Worm (Caenorhabditis elegans): ENCODE data around the gene sahd-1.

Gene sahd-1

DNA sequence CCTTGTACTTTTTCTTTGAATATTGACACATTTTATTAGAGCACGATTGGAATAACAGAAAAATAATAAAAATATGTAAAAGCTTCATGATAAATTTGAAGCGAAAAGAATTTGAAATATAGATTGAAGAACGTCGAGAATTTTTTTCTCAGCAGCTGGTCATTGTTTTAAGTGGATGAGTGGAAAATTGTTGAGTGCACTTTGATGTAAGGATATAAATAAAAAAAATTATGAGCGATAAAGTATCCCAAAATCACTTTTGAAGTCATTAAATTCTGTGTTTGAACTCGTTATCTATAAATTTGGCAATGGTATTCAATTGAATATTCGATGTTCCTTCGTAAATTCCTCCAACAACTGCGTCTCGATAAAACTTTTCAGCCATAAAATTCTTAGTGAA, 30.0 kb upstream of the sahd-1 start, which contains the start of gene ins-13:
TSS of gene ins-13 (minus strand) at position 101 of the 400 bp plus-strand sequence.
- no peak for TF ChIP-seq sptf-1 (tag; optimal IDR thresholded peaks at IDR 0.05)
- no peak for TF ChIP-seq unc-120 (tag; optimal IDR thresholded peaks at IDR 0.05; ENCODE audit: poor library complexity, severe bottlenecking)
- no peak for TF ChIP-seq ceh-83 (GFP tag; optimal IDR thresholded peaks at IDR 0.05)
- TF ChIP-seq unc-39 (tag; optimal IDR thresholded peaks at IDR 0.05) = no peak
- no peak for TF ChIP-seq ham-2 (GFP tag; optimal IDR thresholded peaks at IDR 0.05)
- no peak for TF ChIP-seq M03D4.4 (tag; optimal IDR thresholded peaks at IDR 0.05)
- TF ChIP-seq unc-62 (GFP tag; optimal IDR thresholded peaks at IDR 0.05) = no peak
- TF ChIP-seq flh-1 (GFP tag; optimal IDR thresholded peaks at IDR 0.05) = no peak

DNA sequence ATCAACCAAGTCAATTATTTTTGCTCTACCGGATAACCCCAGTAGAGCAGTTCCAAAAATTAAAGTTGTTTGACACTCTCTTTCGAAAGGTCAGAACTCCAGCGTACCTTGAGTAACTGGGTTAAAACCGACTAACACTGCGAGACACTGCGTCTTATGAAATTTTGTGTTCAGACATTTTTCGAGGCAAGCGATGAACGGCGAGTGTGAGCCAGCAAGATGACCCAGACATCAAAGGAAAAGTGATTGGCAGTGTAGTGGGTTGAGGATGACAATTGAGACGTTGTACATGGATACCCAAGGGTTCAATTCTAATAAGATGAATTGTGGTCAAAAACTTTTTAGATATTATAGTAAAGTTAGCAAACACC, 29.4 kb upstream of the sahd-1 start:
- TF ChIP-seq lin-32 (GFP tag; optimal IDR thresholded peaks at IDR 0.05) (no peak), nhr-2 (tag; optimal IDR thresholded peaks at IDR 0.05) (peak; percentile 23)

- TF ChIP-seq nhr-12 (tag; optimal IDR thresholded peaks at IDR 0.05) (peak; percentile 89), nhr-76 (tag; optimal IDR thresholded peaks at IDR 0.05) (no peak), pha-4 (tag; optimal IDR thresholded peaks at IDR 0.05) (peak; percentile 92), snpc-4 (tag; optimal IDR thresholded peaks at IDR 0.05) (no peak), ces-1 (GFP tag; optimal IDR thresholded peaks at IDR 0.05) (peak; percentile 99), sptf-1 (tag; optimal IDR thresholded peaks at IDR 0.05) (peak; percentile 93), unc-62 (GFP tag; optimal IDR thresholded peaks at IDR 0.05) (peak; percentile 89), mep-1 (tag; optimal IDR thresholded peaks at IDR 0.05) (peak; percentile 96), hlh-1 (tag; optimal IDR thresholded peaks at IDR 0.05) (peak; percentile 72), unc-120 (tag; optimal IDR thresholded peaks at IDR 0.05; ENCODE audit: poor library complexity, severe bottlenecking) (peak; percentile 94), ham-2 (GFP tag; optimal IDR thresholded peaks at IDR 0.05) (peak; percentile 75), bed-3 (GFP tag; optimal IDR thresholded peaks at IDR 0.05) (peak; percentile 65), elt-3 (tag; optimal IDR thresholded peaks at IDR 0.05) (peak; percentile 80), mab-5 (tag; optimal IDR thresholded peaks at IDR 0.05) (peak; percentile 84), lin-32 (GFP tag; optimal IDR thresholded peaks at IDR 0.05) (peak; percentile 78), blmp-1 (tag; optimal IDR thresholded peaks at IDR 0.05) (no peak), lin-13 (tag; optimal IDR thresholded peaks at IDR 0.05) (peak; percentile 85), ztf-11 (tag; optimal IDR thresholded peaks at IDR 0.05) (peak; percentile 83), unc-39 (tag; optimal IDR thresholded peaks at IDR 0.05) (peak; percentile 55), ceh-83 (GFP tag; optimal IDR thresholded peaks at IDR 0.05) (peak; percentile 93), nhr-2 (tag; optimal IDR thresholded peaks at IDR 0.05) (peak; percentile 86), flh-1 (GFP tag; optimal IDR thresholded peaks at IDR 0.05) (peak; percentile 29), drap-1 (GFP tag; optimal IDR thresholded peaks at IDR 0.05) (peak; percentile 89), zip-8 (tag; optimal IDR thresholded peaks at IDR 0.05) (no peak), tbx-8 (GFP tag; optimal IDR thresholded peaks at IDR 0.05) (peak; percentile 93), ceh-43 (GFP tag; optimal IDR thresholded peaks at IDR 0.05) (peak; percentile 86), nhr-237 (tag; optimal IDR thresholded peaks at IDR 0.05) (peak; percentile 92), elt-1 (tag; optimal IDR thresholded peaks at IDR 0.05; ENCODE audit: borderline replicate concordance, insufficient read depth) (no peak), lsy-2 (tag; optimal IDR thresholded peaks at IDR 0.05) (peak; percentile 84), ceh-39 (tag; optimal IDR thresholded peaks at IDR 0.05) (peak; percentile 74), mls-2 (tag; optimal IDR thresholded peaks at IDR 0.05) (peak; percentile 95), M03D4.4 (tag; optimal IDR thresholded peaks at IDR 0.05) (peak; percentile 86), nhr-28 (tag; optimal IDR thresholded peaks at IDR 0.05) (peak; percentile 24), cnd-1 (tag; optimal IDR thresholded peaks at IDR 0.05) (peak; percentile 80), sem-2 (GFP tag; optimal IDR thresholded peaks at IDR 0.05) (peak; percentile 76)
These were observed 28.9 kb upstream of the sahd-1 start for ce11 chrII:5543476-5544144.

ce11 chrII:5541685-5542084, 26.9 kb upstream of the sahd-1 start, which contains the start of gene C17C3.24:
Gene C17C3.24, minus strand, starts transcription at chrII:5541785.
- TF ChIP-seq mep-1 (tag; optimal IDR thresholded peaks at IDR 0.05) (no peak), flh-1 (GFP tag; optimal IDR thresholded peaks at IDR 0.05) (no peak), unc-39 (tag; optimal IDR thresholded peaks at IDR 0.05) (no peak), ceh-83 (GFP tag; optimal IDR thresholded peaks at IDR 0.05) (no peak), lin-13 (tag; optimal IDR thresholded peaks at IDR 0.05) (no peak), nhr-2 (tag; optimal IDR thresholded peaks at IDR 0.05) (no peak), elt-1 (tag; optimal IDR thresholded peaks at IDR 0.05; ENCODE audit: borderline replicate concordance, insufficient read depth) (no peak), ceh-39 (tag; optimal IDR thresholded peaks at IDR 0.05) (no peak), blmp-1 (tag; optimal IDR thresholded peaks at IDR 0.05) (no peak), unc-120 (tag; optimal IDR thresholded peaks at IDR 0.05; ENCODE audit: poor library complexity, severe bottlenecking) (no peak), lin-32 (GFP tag; optimal IDR thresholded peaks at IDR 0.05) (no peak), unc-62 (GFP tag; optimal IDR thresholded peaks at IDR 0.05) (no peak), nhr-12 (tag; optimal IDR thresholded peaks at IDR 0.05) (no peak), cnd-1 (tag; optimal IDR thresholded peaks at IDR 0.05) (no peak), nhr-237 (tag; optimal IDR thresholded peaks at IDR 0.05) (no peak)
